Fruit fly (Drosophila melanogaster) whole organism, embryonic: Measurements from ENCODE around the gene TrpA1.
A peak's percentile ranks its signal among the peaks of the same experiment; 100 is the strongest.

Experiments used
- Blimp-1 ChIP-seq: fragments of 200-800 bp; sonication (Bioruptor generic); optimal IDR thresholded peaks from 3 replicates; lab custom pipeline; 2018; ENCODE audit warnings: missing biosample characterization, missing genetic modification characterization, mild to moderate bottlenecking, moderate library complexity, missing genetic modification reagents
- CG11560 ChIP-seq: fragments of 200-800 bp; sonication (Bioruptor generic); IDR thresholded peaks from 3 replicates; pipeline ENCODE4 v1.3.6; 2022; ENCODE audit warnings: missing biosample characterization, missing genetic modification characterization
- CG11695 ChIP-seq: fragments of 200-800 bp; sonication (Bioruptor generic); IDR thresholded peaks from 3 replicates; pipeline ENCODE4 v1.3.6; 2022; ENCODE audit warnings: missing biosample characterization, missing genetic modification characterization
- CG13287 ChIP-seq: fragments of 200-800 bp; sonication (Bioruptor generic); IDR thresholded peaks from 2 replicates; pipeline ENCODE4 v1.3.6; 2022; ENCODE audit warnings: missing biosample characterization, missing genetic modification characterization; ENCODE audit not compliant: partially characterized antibody
- CG14965 ChIP-seq: fragments of 200-800 bp; sonication (Bioruptor generic); optimal IDR thresholded peaks from 2 replicates; lab custom pipeline; 2016; ENCODE audit warnings: missing biosample characterization, missing genetic modification characterization, borderline replicate concordance
- CG17328 ChIP-seq: fragments of 200-800 bp; sonication (Bioruptor generic); IDR thresholded peaks from 2 replicates; pipeline ENCODE4 v1.3.6; 2022; ENCODE audit warnings: missing biosample characterization, missing genetic modification characterization
- CG17612 ChIP-seq: fragments of 200-800 bp; sonication (Bioruptor generic); IDR thresholded peaks from 2 replicates; pipeline ENCODE4 v1.3.6; 2022; ENCODE audit warnings: missing biosample characterization, missing genetic modification characterization
- CG17802 ChIP-seq: fragments of 200-800 bp; sonication (Bioruptor generic); optimal IDR thresholded peaks from 2 replicates; lab custom pipeline; 2018; ENCODE audit warnings: missing biosample characterization, mild to moderate bottlenecking, missing genetic modification characterization, moderate library complexity
- CG2129 ChIP-seq: fragments of 200-800 bp; sonication (Bioruptor generic); IDR thresholded peaks from 2 replicates; pipeline ENCODE4 v1.3.6; 2022; ENCODE audit warnings: missing biosample characterization, missing genetic modification characterization; ENCODE audit not compliant: partially characterized antibody
- CG2678 ChIP-seq: fragments of 200-800 bp; sonication (Bioruptor generic); optimal IDR thresholded peaks from 3 replicates; lab custom pipeline; 2019; ENCODE audit warnings: missing biosample characterization, mild to moderate bottlenecking, missing genetic modification characterization, moderate library complexity
- CG2875 ChIP-seq: fragments of 200-800 bp; sonication (Bioruptor generic); optimal IDR thresholded peaks from 2 replicates; lab custom pipeline; 2017; ENCODE audit warnings: missing biosample characterization, mild to moderate bottlenecking, missing genetic modification characterization, missing genetic modification reagents
- CG34224 ChIP-seq: fragments of 200-800 bp; sonication (Bioruptor generic); IDR thresholded peaks from 3 replicates; pipeline ENCODE4 v1.3.6; 2022; ENCODE audit warnings: missing biosample characterization, missing genetic modification characterization; ENCODE audit not compliant: partially characterized antibody
- CG3726 ChIP-seq: fragments of 200-800 bp; sonication (Bioruptor generic); IDR thresholded peaks from 3 replicates; pipeline ENCODE4, ENCODE4 v1.3.6; 2022; ENCODE audit warnings: missing biosample characterization, missing genetic modification characterization
- CG3838 ChIP-seq: fragments of 200-800 bp; sonication (Bioruptor generic); optimal IDR thresholded peaks from 3 replicates; lab custom pipeline; 2016; ENCODE audit warnings: missing biosample characterization, missing genetic modification characterization
- CG43689 ChIP-seq: fragments of 200-800 bp; sonication (Bioruptor generic); IDR thresholded peaks from 2 replicates; pipeline ENCODE4 v1.3.6; 2022; ENCODE audit warnings: missing biosample characterization, missing genetic modification characterization
- CG4707 ChIP-seq: fragments of 200-800 bp; sonication (Bioruptor generic); optimal IDR thresholded peaks from 2 replicates; lab custom pipeline; 2018; ENCODE audit warnings: missing biosample characterization, mild to moderate bottlenecking, missing genetic modification characterization, moderate library complexity
- CG6272 ChIP-seq: fragments of 200-800 bp; sonication (Bioruptor generic); IDR thresholded peaks from 2 replicates; pipeline ENCODE4 v1.3.6; 2022; ENCODE audit warnings: missing biosample characterization, missing genetic modification characterization
- CG7963 ChIP-seq: fragments of 200-800 bp; sonication (Bioruptor generic); IDR thresholded peaks from 3 replicates; pipeline ENCODE4 v1.3.6; 2022; ENCODE audit warnings: missing biosample characterization, missing genetic modification characterization; ENCODE audit not compliant: partially characterized antibody
- CG8089 ChIP-seq: fragments of 200-800 bp; sonication (Bioruptor generic); optimal IDR thresholded peaks from 3 replicates; lab custom pipeline; 2016; ENCODE audit warnings: missing biosample characterization, missing genetic modification characterization
- CG9609 ChIP-seq: fragments of 200-800 bp; sonication (Bioruptor generic); optimal IDR thresholded peaks from 3 replicates; lab custom pipeline; 2016; ENCODE audit warnings: missing biosample characterization, missing genetic modification characterization
- CrebB ChIP-seq: fragments of 200-800 bp; sonication (Bioruptor generic); optimal IDR thresholded peaks from 3 replicates; lab custom pipeline; 2018; ENCODE audit warnings: missing biosample characterization, mild to moderate bottlenecking, missing genetic modification characterization
- Dad ChIP-seq: fragments of 200-800 bp; sonication (Bioruptor generic); optimal IDR thresholded peaks from 3 replicates; lab custom pipeline; 2016; ENCODE audit warnings: missing biosample characterization, missing genetic modification characterization
- Dll ChIP-seq: fragments of 200-800 bp; sonication (Bioruptor generic); IDR thresholded peaks from 4 replicates; pipeline ENCODE4 v1.3.6; 2022; ENCODE audit warnings: missing biosample characterization, missing genetic modification characterization; ENCODE audit not compliant: partially characterized antibody
- Hsf ChIP-seq: fragments of 200-800 bp; sonication (Bioruptor generic); optimal IDR thresholded peaks from 3 replicates; lab custom pipeline; 2016; ENCODE audit warnings: missing biosample characterization, missing genetic modification characterization
- Lpt ChIP-seq: fragments of >200 bp; optimal IDR thresholded peaks from 2 replicates; lab custom pipeline; 2018; ENCODE audit warnings: missing biosample characterization, missing genetic modification characterization
- Pdp1 ChIP-seq, 2 experiments: fragments of 200-800 bp; sonication (Bioruptor generic); optimal IDR thresholded peaks; 3 replicates each; lab custom pipeline; 2016; ENCODE audit warnings: missing biosample characterization in 2 of 2, missing genetic modification characterization in 2 of 2, mild to moderate bottlenecking in 1 of 2, moderate library complexity in 1 of 2
- Poxn ChIP-seq: fragments of 200-800 bp; sonication (Bioruptor generic); IDR thresholded peaks from 2 replicates; pipeline ENCODE4 v1.3.6; 2022; ENCODE audit warnings: missing biosample characterization, missing genetic modification characterization
- Usf ChIP-seq: fragments of 200-800 bp; sonication (Bioruptor generic); optimal IDR thresholded peaks from 2 replicates; lab custom pipeline; 2017; ENCODE audit warnings: missing genotype, missing biosample characterization, missing genetic modification characterization
- bsh ChIP-seq, 2 experiments: fragments of 200-800 bp; sonication (Bioruptor generic); optimal IDR thresholded peaks; 2 replicates each; lab custom pipeline; 2017 to 2018; ENCODE audit warnings: mild to moderate bottlenecking in 2 of 2, missing biosample characterization in 2 of 2, missing genetic modification characterization in 2 of 2, moderate library complexity in 1 of 2
- crol ChIP-seq: fragments of 200-800 bp; sonication (Bioruptor generic); IDR thresholded peaks from 2 replicates; pipeline ENCODE4 v1.3.6; 2022; ENCODE audit warnings: missing biosample characterization, missing genetic modification characterization
- dpn ChIP-seq, 2 experiments: fragments of 200-800 bp; sonication (Bioruptor generic); optimal IDR thresholded peaks; 3 replicates each; lab custom pipeline; 2016; ENCODE audit warnings: missing biosample characterization in 2 of 2, missing genetic modification characterization in 2 of 2
- emc ChIP-seq: fragments of 200-800 bp; sonication (Bioruptor generic); optimal IDR thresholded peaks from 2 replicates; lab custom pipeline; 2016; ENCODE audit warnings: missing biosample characterization, missing genetic modification characterization
- fd64A ChIP-seq: fragments of 200-800 bp; sonication (Bioruptor generic); optimal IDR thresholded peaks from 3 replicates; lab custom pipeline; 2018; ENCODE audit warnings: missing biosample characterization, mild to moderate bottlenecking, missing genetic modification characterization
- gce ChIP-seq: fragments of 200-800 bp; sonication (Bioruptor generic); IDR thresholded peaks from 3 replicates; pipeline ENCODE4 v1.3.6; 2022; ENCODE audit warnings: missing biosample characterization, missing genetic modification characterization
- hbn ChIP-seq: fragments of 200-800 bp; sonication (Bioruptor generic); IDR thresholded peaks from 2 replicates; pipeline ENCODE4 v1.3.6; 2022; ENCODE audit warnings: missing biosample characterization, missing genetic modification characterization; ENCODE audit not compliant: partially characterized antibody
- her ChIP-seq: fragments of 200-800 bp; sonication (Bioruptor generic); optimal IDR thresholded peaks from 2 replicates; lab custom pipeline; 2016; ENCODE audit warnings: missing biosample characterization, missing genetic modification characterization
- lov ChIP-seq, 2 experiments: fragments of 200-800 bp in 1 of 2; fragments of >200 bp in 1 of 2; sonication (Bioruptor generic) in 1 of 2; IDR thresholded peaks in 1 of 2; optimal IDR thresholded peaks in 1 of 2; 2 replicates in 1 of 2; 3 replicates in 1 of 2; pipeline versions ENCODE4 v1.3.6 to Lab custom; 2017 to 2022; ENCODE audit warnings: missing biosample characterization in 1 of 2, missing genetic modification characterization in 1 of 2
- maf-S ChIP-seq: fragments of 200-800 bp; sonication (Bioruptor generic); optimal IDR thresholded peaks from 2 replicates; lab custom pipeline; 2016; ENCODE audit warnings: missing biosample characterization, missing genetic modification characterization
- mam ChIP-seq: fragments of 200-800 bp; sonication (Bioruptor generic); optimal IDR thresholded peaks from 3 replicates; lab custom pipeline; 2016; ENCODE audit warnings: missing biosample characterization, missing genetic modification characterization
- mld ChIP-seq: fragments of 200-800 bp; sonication (Bioruptor generic); IDR thresholded peaks from 3 replicates; pipeline ENCODE4 v1.3.6; 2022; ENCODE audit warnings: missing biosample characterization, missing genetic modification characterization; ENCODE audit not compliant: partially characterized antibody
- oc ChIP-seq: fragments of 200-800 bp; sonication (Bioruptor generic); optimal IDR thresholded peaks from 2 replicates; lab custom pipeline; 2018; ENCODE audit warnings: missing biosample characterization, mild to moderate bottlenecking, missing genetic modification characterization, moderate library complexity
- pb ChIP-seq: fragments of 200-800 bp; sonication (Bioruptor generic); optimal IDR thresholded peaks from 3 replicates; lab custom pipeline; 2016; ENCODE audit warnings: missing biosample characterization, missing genetic modification characterization
- slbo ChIP-seq: fragments of 200-800 bp; sonication (Bioruptor generic); IDR thresholded peaks from 2 replicates; pipeline ENCODE4 v1.3.6; 2022; ENCODE audit warnings: missing biosample characterization, missing genetic modification characterization
- unc-4 ChIP-seq: fragments of 200-800 bp; sonication (Bioruptor generic); IDR thresholded peaks from 2 replicates; pipeline ENCODE4 v1.3.6; 2022; ENCODE audit warnings: missing biosample characterization, missing genetic modification characterization; ENCODE audit not compliant: partially characterized antibody
- unpg ChIP-seq: fragments of 200-800 bp; sonication (Bioruptor generic); optimal IDR thresholded peaks from 3 replicates; lab custom pipeline; 2018; ENCODE audit warnings: missing biosample characterization, mild to moderate bottlenecking, missing genetic modification characterization, moderate library complexity
- usp ChIP-seq: fragments of >200 bp; optimal IDR thresholded peaks from 2 replicates; lab custom pipeline; 2017; ENCODE audit warnings: missing biosample characterization, missing genetic modification characterization
- wor ChIP-seq: fragments of 200-800 bp; sonication (Bioruptor generic); IDR thresholded peaks from 2 replicates; pipeline ENCODE4 v1.3.6; 2022; ENCODE audit warnings: missing biosample characterization, missing genetic modification characterization
- zen ChIP-seq: fragments of 200-800 bp; sonication (Bioruptor generic); optimal IDR thresholded peaks from 3 replicates; lab custom pipeline; 2018; ENCODE audit warnings: missing biosample characterization, mild to moderate bottlenecking, missing genetic modification characterization, moderate library complexity
- zen2 ChIP-seq: fragments of 200-800 bp; sonication (Bioruptor generic); IDR thresholded peaks from 3 replicates; pipeline ENCODE4 v1.3.6; 2022; ENCODE audit warnings: missing biosample characterization, missing genetic modification characterization; ENCODE audit not compliant: partially characterized antibody

The TrpA1 gene

dm6 chr3L:8852907-8853306 lies 52.1 kb downstream of the TrpA1 start (continued):
- TF ChIP-seq maf-S (GFP tag; lab: Kevin White, UChicago) (no peak), CG34224 (no peak), CG9609 (GFP tag; lab: Kevin White, UChicago) (no peak), CG11560 (no peak), unpg (GFP tag; lab: Kevin White, UChicago) (peak; percentile 18), dpn (GFP tag; optimal IDR thresholded peaks at IDR 0.05; lab: Kevin White, UChicago) (peak in 1 of 2 experiments; percentile 26), her (no peak), CG14965 (GFP tag; lab: Kevin White, UChicago) (no peak), CrebB (tag; lab: Kevin White, UChicago) (no peak), gce (GFP tag; lab: Robert Waterston, UW) (0 out of 3 replicates have a peak, but pooled peaks have one; percentile 24), wor (no peak), lov (optimal IDR thresholded peaks at IDR 0.05; lab: Kevin White, UChicago) (no peak), lov (GFP tag; IDR thresholded peaks at IDR 0.05; lab: Robert Waterston, UW) (no peak), crol (GFP tag; lab: Robert Waterston, UW) (peak; percentile 30; the same call in 1 of the 2 replicates), pb (GFP tag; lab: Kevin White, UChicago) (peak; percentile 1), CG17612 (GFP tag; lab: Robert Waterston, UW) (no peak), CG6272 (GFP tag; lab: Robert Waterston, UW) (0 out of 2 replicates have a peak, but pooled peaks have one; percentile 26), CG11695 (GFP tag; lab: Robert Waterston, UW) (peak; percentile 33; the same call in 1 of the 3 replicates), CG43689 (GFP tag; lab: Robert Waterston, UW) (no peak), Dad (GFP tag; lab: Kevin White, UChicago) (no peak), CG8089 (GFP tag; lab: Kevin White, UChicago) (no peak), Pdp1 (GFP tag; optimal IDR thresholded peaks at IDR 0.05; lab: Kevin White, UChicago) (peak in 1 of 2 experiments; percentile 47), zen (no peak), zen2 (GFP tag; lab: Robert Waterston, UW) (no peak), Usf (GFP tag; lab: Kevin White, UChicago) (no peak), Hsf (GFP tag; lab: Kevin White, UChicago) (no peak), CG2875 (no peak), slbo (GFP tag; lab: Robert Waterston, UW) (peak; percentile 82), hbn (GFP tag; lab: Robert Waterston, UW) (no peak), emc (GFP tag; lab: Kevin White, UChicago) (no peak), CG17802 (tag; lab: Kevin White, UChicago) (no peak), mam (GFP tag; lab: Kevin White, UChicago) (peak; percentile 38), CG3726 (GFP tag; lab: Robert Waterston, UW) (0 out of 3 replicates have a peak, but pooled peaks have one; percentile 8), fd64A (GFP tag; lab: Kevin White, UChicago) (no peak), CG7963 (no peak), Poxn (no peak), CG2678 (peak; percentile 31), unc-4 (GFP tag; lab: Robert Waterston, UW) (no peak), bsh (GFP tag; optimal IDR thresholded peaks at IDR 0.05; lab: Kevin White, UChicago) (peak in 1 of 2 experiments; percentile 2), CG2129 (GFP tag; lab: Robert Waterston, UW) (no peak), CG3838 (GFP tag; lab: Kevin White, UChicago) (no peak), usp (no peak), oc (tag; lab: Kevin White, UChicago) (no peak), Dll (GFP tag; lab: Robert Waterston, UW) (no peak), mld (no peak), CG4707 (GFP tag; lab: Kevin White, UChicago) (no peak), CG13287 (GFP tag; lab: Robert Waterston, UW) (no peak), Lpt (no peak), CG17328 (GFP tag; lab: Robert Waterston, UW) (0 out of 2 replicates have a peak, but pooled peaks have one; percentile 15), Blimp-1 (GFP tag; lab: Kevin White, UChicago) (no peak)
